Worm (Caenorhabditis elegans): ENCODE measurements around the gene col-175.
A peak's percentile ranks its signal among the peaks of the same experiment; 100 is the strongest.

col-175 gene

DNA sequence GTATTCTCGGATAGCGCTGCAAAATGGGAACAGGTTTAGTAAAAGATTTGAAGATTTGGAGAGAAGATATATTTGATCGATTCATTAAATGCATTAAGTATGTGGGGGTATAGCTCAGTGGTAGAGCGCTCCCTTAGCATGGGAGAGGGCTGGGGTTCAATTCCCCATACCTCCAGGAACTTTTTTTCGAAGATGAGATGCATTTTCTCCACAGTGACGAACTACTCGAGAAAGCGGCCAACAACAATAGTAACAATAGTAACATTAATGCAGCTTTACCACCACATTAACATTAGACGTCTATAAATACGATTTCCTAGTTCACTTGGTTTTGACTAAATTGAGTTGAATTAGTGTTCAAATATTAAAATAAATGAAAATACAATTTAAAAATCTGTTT lies 3.3 kb upstream of the col-175 start:
- TF ChIP-seq klf-2 (GFP tag; conservative IDR thresholded peaks at IDR 0.05) (no peak), ztf-23 (GFP tag; IDR thresholded peaks at IDR 0.05) (0 out of 2 replicates have a peak, but pooled peaks have one; percentile 27), flt-1 (GFP tag; IDR thresholded peaks at IDR 0.05) (no peak)

DNA sequence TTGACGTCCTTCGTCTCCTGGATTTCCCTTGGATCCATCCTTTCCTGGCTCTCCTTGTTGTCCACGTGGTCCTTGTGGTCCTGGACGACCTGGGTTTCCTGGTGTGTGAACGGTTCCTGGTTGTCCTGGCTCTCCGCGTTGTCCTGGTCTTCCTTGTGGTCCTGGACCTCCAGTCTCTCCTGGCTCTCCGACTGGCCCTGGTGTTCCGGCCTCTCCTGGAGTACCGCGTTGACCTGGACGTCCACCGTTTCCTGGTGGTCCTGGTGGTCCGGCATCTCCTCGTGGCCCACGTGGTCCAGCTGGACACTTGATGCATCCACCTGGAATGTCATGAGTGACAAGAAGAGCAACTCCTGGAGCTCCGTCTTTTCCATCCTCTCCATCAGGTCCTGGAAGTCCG lies 613 bp downstream of the col-175 start:
- no peak for TF ChIP-seq klf-2 (GFP tag; conservative IDR thresholded peaks at IDR 0.05)
- TF ChIP-seq ztf-23 (GFP tag; IDR thresholded peaks at IDR 0.05), result no peak
- no peak for TF ChIP-seq ztf-29 (GFP tag; IDR thresholded peaks at IDR 0.05)
- TF ChIP-seq T22C8.4 (GFP tag; IDR thresholded peaks at IDR 0.05), result no peak
- no peak for TF ChIP-seq cog-1 (tag; optimal IDR thresholded peaks at IDR 0.05)
- TF ChIP-seq med-1 (GFP tag; optimal IDR thresholded peaks at IDR 0.05; ENCODE audit: insufficient read depth), result no peak
- TF ChIP-seq tab-1 (GFP tag; IDR thresholded peaks at IDR 0.05), result no peak
- TF ChIP-seq ref-1 (GFP tag; conservative IDR thresholded peaks at IDR 0.05), result no peak
- TF ChIP-seq flt-1 (GFP tag; IDR thresholded peaks at IDR 0.05), result no peak

DNA sequence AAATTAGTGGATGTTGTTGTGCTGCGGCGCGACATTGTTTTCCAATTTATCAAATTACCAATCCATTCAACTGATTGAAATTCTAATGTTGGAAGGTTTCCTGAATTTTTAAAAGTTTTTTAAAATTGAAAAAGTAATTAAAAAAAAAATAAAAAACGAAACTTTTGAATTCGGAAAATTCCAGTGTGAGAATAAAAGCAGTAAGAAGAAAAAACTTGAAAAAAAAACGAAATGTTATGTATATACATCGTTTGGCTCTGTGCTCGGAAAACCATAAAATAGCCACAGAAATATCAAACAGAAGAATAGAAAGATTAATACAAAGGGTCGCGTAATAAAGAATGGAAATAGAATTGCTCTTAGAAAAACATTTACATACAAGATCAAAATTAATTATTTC lies 2.4 kb downstream of the col-175 start, which contains the start of gene vav-1:
TSS of gene vav-1 (minus strand) at position 101 of the 400 bp plus-strand sequence.
- TF ChIP-seq klf-2 (GFP tag; conservative IDR thresholded peaks at IDR 0.05) (no peak), med-1 (GFP tag; optimal IDR thresholded peaks at IDR 0.05; ENCODE audit: insufficient read depth) (no peak), ztf-23 (GFP tag; IDR thresholded peaks at IDR 0.05) (no peak)

DNA sequence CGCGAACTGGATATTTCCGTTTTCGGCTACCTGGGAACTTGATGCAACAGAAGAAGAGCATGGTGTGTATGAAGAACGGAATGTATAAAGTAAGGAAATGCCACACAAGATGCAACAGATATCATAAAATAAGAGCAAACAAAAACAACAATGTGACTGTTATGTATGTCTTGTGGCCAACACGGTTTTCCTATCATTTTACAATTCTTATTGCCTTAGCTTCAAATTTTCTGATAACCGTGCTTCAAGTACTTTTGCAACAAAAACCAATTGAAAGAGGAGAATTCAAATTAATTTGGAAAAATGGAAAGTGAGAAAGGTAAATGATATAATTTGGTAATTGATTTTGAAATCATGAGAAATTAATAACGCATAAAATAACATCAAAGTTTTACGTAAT lies 2.9 kb downstream of the col-175 start:
- no peak for TF ChIP-seq ref-1 (GFP tag; conservative IDR thresholded peaks at IDR 0.05)
- no peak for TF ChIP-seq tab-1 (GFP tag; IDR thresholded peaks at IDR 0.05)
- TF ChIP-seq flt-1 (GFP tag; IDR thresholded peaks at IDR 0.05), result no peak
- no peak for TF ChIP-seq ztf-23 (GFP tag; IDR thresholded peaks at IDR 0.05)
- no peak for TF ChIP-seq med-1 (GFP tag; optimal IDR thresholded peaks at IDR 0.05; ENCODE audit: insufficient read depth)
- TF ChIP-seq T22C8.4 (GFP tag; IDR thresholded peaks at IDR 0.05), result no peak
- TF ChIP-seq klf-2 (GFP tag; conservative IDR thresholded peaks at IDR 0.05), result no peak
- TF ChIP-seq ztf-29 (GFP tag; IDR thresholded peaks at IDR 0.05), result no peak

DNA sequence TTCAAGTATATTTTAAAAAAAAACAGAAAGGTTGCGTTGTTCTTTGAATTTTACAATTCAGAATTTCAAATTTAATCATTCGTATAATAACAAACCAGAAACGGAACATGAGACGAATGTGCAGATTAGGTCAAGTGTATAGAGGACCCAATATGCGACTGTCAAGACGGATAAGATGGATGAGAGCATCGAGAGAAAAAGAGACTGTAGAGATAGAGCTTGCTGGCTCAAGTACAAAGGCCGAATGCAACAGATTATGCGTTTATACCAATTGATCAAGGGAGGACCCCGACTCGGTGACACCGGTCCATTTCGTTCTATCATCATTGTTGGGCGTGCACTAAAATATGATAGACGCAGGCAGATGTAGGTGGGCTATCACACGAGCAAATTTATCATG lies 4.1 kb downstream of the col-175 start:
- TF ChIP-seq med-1 (GFP tag; optimal IDR thresholded peaks at IDR 0.05; ENCODE audit: insufficient read depth), result no peak
- no peak for TF ChIP-seq klf-2 (GFP tag; conservative IDR thresholded peaks at IDR 0.05)
- TF ChIP-seq ref-1 (GFP tag; conservative IDR thresholded peaks at IDR 0.05), result no peak
- TF ChIP-seq ztf-29 (GFP tag; IDR thresholded peaks at IDR 0.05), result no peak
- TF ChIP-seq tab-1 (GFP tag; IDR thresholded peaks at IDR 0.05), result no peak

DNA sequence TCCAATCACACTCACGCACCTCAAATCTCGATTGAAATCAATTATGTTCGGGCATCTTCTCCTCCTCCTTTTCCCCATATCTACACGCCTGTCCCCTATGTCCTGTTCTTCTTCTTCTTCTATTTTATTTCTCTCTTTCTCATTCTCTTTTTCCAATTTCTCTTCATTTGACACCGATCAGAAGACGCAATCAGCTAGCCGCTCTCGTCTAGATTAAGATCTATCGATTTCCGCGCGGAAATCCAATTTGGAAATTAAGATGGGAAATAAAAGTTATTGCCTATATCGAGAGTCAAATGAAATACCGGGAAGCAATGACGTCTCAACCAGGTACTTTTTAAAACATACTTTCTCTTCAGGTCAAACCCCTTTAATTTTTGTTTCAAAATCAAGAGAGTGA lies 6.0 kb downstream of the col-175 start:
- no peak for TF ChIP-seq cog-1 (tag; optimal IDR thresholded peaks at IDR 0.05)
- no peak for TF ChIP-seq ztf-23 (GFP tag; IDR thresholded peaks at IDR 0.05)

DNA sequence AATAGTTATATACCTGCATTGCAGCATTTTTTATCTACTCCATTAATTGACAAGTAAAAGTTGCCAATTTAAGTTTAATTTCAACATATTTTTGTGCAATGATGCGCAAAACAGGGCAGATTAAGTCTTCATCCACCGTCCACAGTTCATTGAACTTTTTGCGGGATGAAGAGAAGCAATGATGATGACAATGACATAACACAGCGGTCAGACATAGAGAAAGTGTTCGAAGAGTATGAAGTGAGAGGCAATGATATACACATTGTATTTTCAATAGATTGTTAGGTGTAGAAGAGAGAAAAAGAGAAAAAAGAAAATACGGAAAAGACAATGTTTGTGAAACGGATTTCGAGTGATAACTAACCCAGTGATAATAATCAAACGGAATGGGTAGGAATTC lies 7.5 kb downstream of the col-175 start:
- no peak for TF ChIP-seq med-1 (GFP tag; optimal IDR thresholded peaks at IDR 0.05; ENCODE audit: insufficient read depth)
- no peak for TF ChIP-seq T22C8.4 (GFP tag; IDR thresholded peaks at IDR 0.05)

DNA sequence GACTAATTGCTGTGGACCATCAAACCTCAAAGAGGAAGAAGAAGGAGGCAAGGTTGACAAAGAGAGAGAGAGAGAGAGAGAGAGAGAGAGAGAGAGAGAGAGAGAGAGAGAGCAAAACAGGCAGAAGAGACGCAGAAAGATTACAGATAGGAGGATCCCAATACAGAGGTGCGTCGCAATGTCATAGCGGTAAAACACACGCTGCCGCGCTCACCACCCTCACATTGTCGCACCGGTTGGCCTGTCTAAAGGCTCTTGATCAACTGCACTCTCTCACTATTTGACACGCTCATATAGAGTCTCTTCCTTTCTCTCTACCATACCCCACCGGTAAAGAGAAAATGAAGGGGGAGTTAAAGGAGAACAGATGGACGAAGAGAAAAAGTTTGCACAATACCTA lies 9.1 kb downstream of the col-175 start:
- TF ChIP-seq ztf-23 (GFP tag; IDR thresholded peaks at IDR 0.05), result no peak
- TF ChIP-seq T22C8.4 (GFP tag; IDR thresholded peaks at IDR 0.05), result no peak
- TF ChIP-seq flt-1 (GFP tag; IDR thresholded peaks at IDR 0.05), result peak; percentile 73
- no peak for TF ChIP-seq ref-1 (GFP tag; conservative IDR thresholded peaks at IDR 0.05)
- no peak for TF ChIP-seq med-1 (GFP tag; optimal IDR thresholded peaks at IDR 0.05; ENCODE audit: insufficient read depth)
- TF ChIP-seq tab-1 (GFP tag; IDR thresholded peaks at IDR 0.05), result no peak
- TF ChIP-seq ztf-29 (GFP tag; IDR thresholded peaks at IDR 0.05), result no peak
- TF ChIP-seq cog-1 (tag; optimal IDR thresholded peaks at IDR 0.05), result peak; percentile 48
- TF ChIP-seq klf-2 (GFP tag; conservative IDR thresholded peaks at IDR 0.05), result 0 out of 2 replicates have a peak, but pooled peaks have one; percentile 51

DNA sequence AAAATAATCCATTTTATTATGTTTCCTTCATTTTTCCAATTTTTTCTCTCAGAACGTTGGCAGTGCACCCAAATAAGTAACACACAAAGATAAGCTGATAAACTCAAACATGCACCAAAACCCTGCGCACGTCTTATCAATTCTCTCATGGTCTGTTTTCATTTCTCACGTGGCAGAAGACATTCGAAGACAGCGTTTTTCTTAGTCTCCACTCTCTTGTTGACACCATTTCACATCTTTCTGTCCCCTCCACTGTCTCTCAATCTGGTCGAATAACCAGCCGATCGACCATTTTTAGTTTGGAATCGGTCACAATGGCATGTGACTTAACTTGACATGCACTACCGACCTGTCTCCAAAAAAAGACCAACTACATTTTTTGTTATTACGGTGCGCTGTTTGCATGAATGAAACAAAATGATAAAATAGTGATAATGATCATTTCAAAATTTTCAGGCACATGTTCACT lies 20.5 kb downstream of the col-175 start, which contains the start of gene C35B8.3:
TSS of gene C35B8.3 (plus strand) at position 51 of the 469 bp plus-strand sequence.
- TF ChIP-seq ztf-23 (GFP tag; IDR thresholded peaks at IDR 0.05), result no peak
- no peak for TF ChIP-seq ztf-29 (GFP tag; IDR thresholded peaks at IDR 0.05)
- TF ChIP-seq flt-1 (GFP tag; IDR thresholded peaks at IDR 0.05), result no peak
- TF ChIP-seq tab-1 (GFP tag; IDR thresholded peaks at IDR 0.05), result no peak
- no peak for TF ChIP-seq cog-1 (tag; optimal IDR thresholded peaks at IDR 0.05)
- no peak for TF ChIP-seq ref-1 (GFP tag; conservative IDR thresholded peaks at IDR 0.05)
- no peak for TF ChIP-seq T22C8.4 (GFP tag; IDR thresholded peaks at IDR 0.05)
- TF ChIP-seq med-1 (GFP tag; optimal IDR thresholded peaks at IDR 0.05; ENCODE audit: insufficient read depth), result no peak
- no peak for TF ChIP-seq klf-2 (GFP tag; conservative IDR thresholded peaks at IDR 0.05)

DNA sequence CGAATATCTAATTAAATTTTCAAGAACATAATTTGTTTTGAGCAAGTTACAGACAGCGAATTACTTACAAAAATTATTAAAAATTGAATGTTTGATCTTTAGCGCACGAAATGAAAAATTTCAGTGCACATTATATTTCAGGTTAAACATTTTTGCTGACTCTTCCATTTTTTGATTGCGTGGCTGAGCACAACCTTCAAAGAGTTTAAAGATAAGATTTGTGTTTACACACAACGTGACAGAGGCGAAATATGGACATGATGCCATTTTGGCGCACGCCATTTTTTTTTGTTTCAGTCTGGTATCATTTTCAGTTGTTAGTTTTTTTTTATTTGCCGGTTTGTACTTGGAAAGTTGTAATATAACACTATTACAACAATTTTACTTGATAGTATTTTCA lies 21.7 kb downstream of the col-175 start:
- no peak for TF ChIP-seq ref-1 (GFP tag; conservative IDR thresholded peaks at IDR 0.05)
- no peak for TF ChIP-seq med-1 (GFP tag; optimal IDR thresholded peaks at IDR 0.05; ENCODE audit: insufficient read depth)
- no peak for TF ChIP-seq T22C8.4 (GFP tag; IDR thresholded peaks at IDR 0.05)
- TF ChIP-seq ztf-29 (GFP tag; IDR thresholded peaks at IDR 0.05), result no peak
- TF ChIP-seq klf-2 (GFP tag; conservative IDR thresholded peaks at IDR 0.05), result no peak

DNA sequence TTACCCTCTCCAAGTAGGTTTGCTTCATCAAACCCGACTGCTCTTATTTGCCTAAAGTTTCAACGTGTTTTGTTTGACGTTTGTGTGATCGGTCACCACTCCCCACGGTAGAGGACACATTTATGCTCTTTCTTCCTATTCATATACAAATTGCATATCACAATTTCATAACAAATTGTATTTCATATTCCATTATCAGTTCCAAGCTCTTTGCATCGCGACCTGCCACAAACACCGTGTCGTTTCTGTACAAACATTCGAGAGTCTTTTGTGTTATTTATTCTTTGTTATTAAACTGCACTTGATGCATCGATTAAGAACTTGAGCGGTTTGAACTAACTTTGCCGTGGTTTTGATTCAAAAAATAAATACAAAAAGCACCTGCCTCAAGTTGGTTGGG lies 24.3 kb downstream of the col-175 start:
- TF ChIP-seq ref-1 (GFP tag; conservative IDR thresholded peaks at IDR 0.05), result no peak
- no peak for TF ChIP-seq klf-2 (GFP tag; conservative IDR thresholded peaks at IDR 0.05)
- no peak for TF ChIP-seq cog-1 (tag; optimal IDR thresholded peaks at IDR 0.05)
- TF ChIP-seq ztf-23 (GFP tag; IDR thresholded peaks at IDR 0.05), result no peak
- TF ChIP-seq ztf-29 (GFP tag; IDR thresholded peaks at IDR 0.05), result no peak
- no peak for TF ChIP-seq tab-1 (GFP tag; IDR thresholded peaks at IDR 0.05)
- TF ChIP-seq T22C8.4 (GFP tag; IDR thresholded peaks at IDR 0.05), result no peak
- no peak for TF ChIP-seq med-1 (GFP tag; optimal IDR thresholded peaks at IDR 0.05; ENCODE audit: insufficient read depth)
- no peak for TF ChIP-seq flt-1 (GFP tag; IDR thresholded peaks at IDR 0.05)
